Fruit fly (Drosophila melanogaster) whole organism, wandering third instar larva: ENCODE data around the gene Enoph.

Experiments used
- Abd-B ChIP-seq: fragments of >200 bp; optimal IDR thresholded peaks from 2 replicates; lab custom pipeline; 2017; ENCODE audit warnings: missing biosample characterization, missing genetic modification characterization
- Dfd ChIP-seq: fragments of >200 bp; optimal IDR thresholded peaks from 2 replicates; lab custom pipeline; 2017; ENCODE audit warnings: missing biosample characterization, missing genetic modification characterization
- OdsH ChIP-seq: fragments of 200-800 bp; sonication (Bioruptor generic); optimal IDR thresholded peaks from 2 replicates; lab custom pipeline; 2016; ENCODE audit warnings: missing biosample characterization, mild to moderate bottlenecking, missing genetic modification characterization
- brk ChIP-seq: fragments of 200-800 bp; sonication (Bioruptor generic); optimal IDR thresholded peaks from 2 replicates; lab custom pipeline; 2016; ENCODE audit warnings: missing biosample characterization, mild to moderate bottlenecking, missing genetic modification characterization
- lola ChIP-seq: fragments of >200 bp; optimal IDR thresholded peaks from 2 replicates; lab custom pipeline; 2017; ENCODE audit warnings: missing biosample characterization, missing genetic modification characterization
- usp ChIP-seq: fragments of >200 bp; optimal IDR thresholded peaks from 2 replicates; lab custom pipeline; 2017; ENCODE audit warnings: missing biosample characterization, missing genetic modification characterization

DNA sequence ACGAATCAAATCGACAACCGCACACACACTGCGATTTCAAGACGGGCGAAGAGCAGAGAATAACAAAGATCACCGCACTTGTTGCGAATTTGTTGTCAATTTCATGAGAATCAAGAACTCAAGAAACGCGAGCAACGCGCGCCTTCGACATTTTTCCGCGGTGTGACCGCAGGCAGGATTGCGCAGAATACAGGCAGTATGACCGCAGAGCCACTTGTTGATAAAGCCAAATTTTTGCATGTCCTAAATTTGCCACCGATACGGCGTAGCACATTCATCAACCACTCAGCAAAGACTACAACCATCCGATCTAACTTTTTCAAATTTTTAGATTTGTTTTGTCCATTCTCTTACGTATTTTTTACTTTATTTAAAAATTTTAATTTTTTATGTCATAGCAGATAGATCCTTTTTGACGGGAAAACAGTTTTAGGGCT lies 39.2 kb downstream of the Enoph start, which contains the start of gene cno:
- TF ChIP-seq OdsH (GFP tag; lab: Kevin White, UChicago) (no peak), Abd-B (GFP tag; lab: Kevin White, UChicago) (no peak), usp (GFP tag; lab: Kevin White, UChicago) (no peak), lola (GFP tag; lab: Kevin White, UChicago) (no peak), Dfd (GFP tag; lab: Kevin White, UChicago) (no peak), brk (GFP tag; lab: Kevin White, UChicago) (no peak)
